Worm (Caenorhabditis elegans): ENCODE results near the gene sao-1.

DNA sequence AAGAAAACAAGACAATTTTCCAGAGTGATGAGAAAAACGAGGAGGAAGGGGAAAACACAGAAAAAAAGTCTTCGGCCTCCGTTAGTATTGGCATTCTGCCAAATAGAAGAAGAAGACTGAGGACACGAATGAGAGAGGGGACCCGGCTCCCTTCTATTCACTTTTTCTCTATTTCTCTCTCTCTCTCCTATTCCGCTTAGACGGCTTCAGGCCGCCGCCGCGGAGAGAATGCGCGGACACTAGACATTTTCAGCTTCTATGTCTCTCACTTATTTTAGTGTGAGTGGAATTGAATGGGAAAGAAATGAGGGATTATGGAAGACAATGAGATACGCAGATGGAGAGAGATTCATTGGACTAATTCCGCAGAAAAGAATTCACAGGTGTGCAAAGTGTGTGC, 43.1 kb downstream of the sao-1 start:
- TF ChIP-seq unc-42 (tag; optimal IDR thresholded peaks at IDR 0.05) (peak; percentile 20), ceh-2 (tag; optimal IDR thresholded peaks at IDR 0.05) (no peak)

Measured in whole organism, late embryonic.